Worm (Caenorhabditis elegans): ENCODE measurements around the gene srh-70.

The srh-70 gene

ce11 chrII:12519616-12520015 lies 957 bp upstream of the srh-70 start, which contains the start of gene ceh-99:
Gene ceh-99 (plus strand): TSS chrII:12519981.
- TF ChIP-seq mab-5 (tag; optimal IDR thresholded peaks at IDR 0.05) (no peak), nhr-2 (tag; optimal IDR thresholded peaks at IDR 0.05) (no peak), mls-2 (tag; optimal IDR thresholded peaks at IDR 0.05) (no peak), ceh-43 (GFP tag; optimal IDR thresholded peaks at IDR 0.05) (no peak)

- TF ChIP-seq unc-62 (GFP tag; optimal IDR thresholded peaks at IDR 0.05), result no peak
- TF ChIP-seq lin-32 (GFP tag; optimal IDR thresholded peaks at IDR 0.05), result no peak
- TF ChIP-seq pha-4 (tag; optimal IDR thresholded peaks at IDR 0.05), result no peak
- TF ChIP-seq ceh-39 (tag; optimal IDR thresholded peaks at IDR 0.05), result no peak
- no peak for TF ChIP-seq ceh-43 (GFP tag; optimal IDR thresholded peaks at IDR 0.05)
- no peak for TF ChIP-seq zip-8 (tag; optimal IDR thresholded peaks at IDR 0.05)
- TF ChIP-seq nhr-2 (tag; optimal IDR thresholded peaks at IDR 0.05), result no peak
- no peak for TF ChIP-seq ham-2 (GFP tag; optimal IDR thresholded peaks at IDR 0.05)
- TF ChIP-seq M03D4.4 (tag; optimal IDR thresholded peaks at IDR 0.05), result no peak
- no peak for TF ChIP-seq mab-5 (tag; optimal IDR thresholded peaks at IDR 0.05)
- TF ChIP-seq sptf-1 (tag; optimal IDR thresholded peaks at IDR 0.05), result no peak
- TF ChIP-seq ces-1 (GFP tag; optimal IDR thresholded peaks at IDR 0.05), result no peak
- no peak for TF ChIP-seq nhr-28 (tag; optimal IDR thresholded peaks at IDR 0.05)
- TF ChIP-seq nhr-76 (tag; optimal IDR thresholded peaks at IDR 0.05), result no peak
- no peak for TF ChIP-seq blmp-1 (tag; optimal IDR thresholded peaks at IDR 0.05)
These were observed 651 bp downstream of the srh-70 start for ce11 chrII:12518008-12518407.

- no peak for TF ChIP-seq pha-4 (tag; optimal IDR thresholded peaks at IDR 0.05)
- no peak for TF ChIP-seq unc-120 (tag; optimal IDR thresholded peaks at IDR 0.05; ENCODE audit: poor library complexity, severe bottlenecking)
- TF ChIP-seq drap-1 (GFP tag; optimal IDR thresholded peaks at IDR 0.05), result no peak
- no peak for TF ChIP-seq nhr-2 (tag; optimal IDR thresholded peaks at IDR 0.05)
- TF ChIP-seq ham-2 (GFP tag; optimal IDR thresholded peaks at IDR 0.05), result no peak
- no peak for TF ChIP-seq nhr-76 (tag; optimal IDR thresholded peaks at IDR 0.05)
- TF ChIP-seq nhr-12 (tag; optimal IDR thresholded peaks at IDR 0.05), result no peak
- no peak for TF ChIP-seq sptf-1 (tag; optimal IDR thresholded peaks at IDR 0.05)
- no peak for TF ChIP-seq snpc-4 (tag; optimal IDR thresholded peaks at IDR 0.05)
- no peak for TF ChIP-seq sem-2 (GFP tag; optimal IDR thresholded peaks at IDR 0.05)
- no peak for TF ChIP-seq lsy-2 (tag; optimal IDR thresholded peaks at IDR 0.05)
- TF ChIP-seq nhr-237 (tag; optimal IDR thresholded peaks at IDR 0.05), result no peak
These were observed 2.3 kb downstream of the srh-70 start, which contains the start of gene srh-61 for ce11 chrII:12516313-12516712. Gene srh-61 (minus strand): TSS chrII:12516413.

- no peak for TF ChIP-seq ceh-43 (GFP tag; optimal IDR thresholded peaks at IDR 0.05)
- no peak for TF ChIP-seq M03D4.4 (tag; optimal IDR thresholded peaks at IDR 0.05)
- TF ChIP-seq nhr-76 (tag; optimal IDR thresholded peaks at IDR 0.05), result no peak
These were observed 4.0 kb downstream of the srh-70 start, which contains the start of gene srh-69 for ce11 chrII:12514620-12515019. Gene srh-69 (minus strand): TSS chrII:12514720.

- TF ChIP-seq snpc-4 (tag; optimal IDR thresholded peaks at IDR 0.05), result no peak
- TF ChIP-seq hlh-1 (tag; optimal IDR thresholded peaks at IDR 0.05), result no peak
These were observed 6.8 kb downstream of the srh-70 start, which contains the start of gene srh-73 for ce11 chrII:12511866-12512265. Gene srh-73 (plus strand): TSS chrII:12512166.

ce11 chrII:12508650-12509049 lies 10.0 kb downstream of the srh-70 start, which contains the start of gene srh-67:
Gene srh-67 (plus strand): TSS chrII:12508950.
- TF ChIP-seq ceh-39 (tag; optimal IDR thresholded peaks at IDR 0.05), result no peak
- no peak for TF ChIP-seq ham-2 (GFP tag; optimal IDR thresholded peaks at IDR 0.05)
- TF ChIP-seq nhr-12 (tag; optimal IDR thresholded peaks at IDR 0.05), result no peak
- no peak for TF ChIP-seq mep-1 (tag; optimal IDR thresholded peaks at IDR 0.05)
- no peak for TF ChIP-seq elt-1 (tag; optimal IDR thresholded peaks at IDR 0.05; ENCODE audit: borderline replicate concordance, insufficient read depth)
- TF ChIP-seq snpc-4 (tag; optimal IDR thresholded peaks at IDR 0.05), result no peak
- no peak for TF ChIP-seq cnd-1 (tag; optimal IDR thresholded peaks at IDR 0.05)
- no peak for TF ChIP-seq ztf-11 (tag; optimal IDR thresholded peaks at IDR 0.05)
- TF ChIP-seq unc-62 (GFP tag; optimal IDR thresholded peaks at IDR 0.05), result no peak
- no peak for TF ChIP-seq tbx-8 (GFP tag; optimal IDR thresholded peaks at IDR 0.05)
- no peak for TF ChIP-seq unc-120 (tag; optimal IDR thresholded peaks at IDR 0.05; ENCODE audit: poor library complexity, severe bottlenecking)
- TF ChIP-seq nhr-2 (tag; optimal IDR thresholded peaks at IDR 0.05), result no peak
- no peak for TF ChIP-seq ceh-83 (GFP tag; optimal IDR thresholded peaks at IDR 0.05)
- TF ChIP-seq sptf-1 (tag; optimal IDR thresholded peaks at IDR 0.05), result no peak
- TF ChIP-seq zip-8 (tag; optimal IDR thresholded peaks at IDR 0.05), result no peak
- no peak for TF ChIP-seq sem-2 (GFP tag; optimal IDR thresholded peaks at IDR 0.05)
- TF ChIP-seq mab-5 (tag; optimal IDR thresholded peaks at IDR 0.05), result no peak

Measured in whole organism, mixed stage, embryonic.